Worm (Caenorhabditis elegans) whole organism, L3 larva: ENCODE data around the gene F12E12.2.
"Not testable (repeated sequence)": the region's sequence is repeated elsewhere in the genome, so short reads cannot be mapped to it uniquely, and the experiment has no call there.

ENCODE experiments used
- R02D3.7 ChIP-seq: fragments of 150-350 bp; optimal IDR thresholded peaks from 2 replicates; lab custom pipeline; 2014; ENCODE audit warnings: missing biosample characterization, missing genetic modification characterization
- ama-1 ChIP-seq: fragments of 150-350 bp; optimal IDR thresholded peaks from 2 replicates; lab custom pipeline; 2018
- ceh-16 ChIP-seq: sonication (generic microtip); optimal IDR thresholded peaks from 2 replicates; lab custom pipeline; 2017; ENCODE audit warnings: missing biosample characterization, missing genetic modification characterization
- ceh-82 ChIP-seq: fragments of 150-350 bp; optimal IDR thresholded peaks from 2 replicates; lab custom pipeline; 2014; ENCODE audit warnings: missing biosample characterization, missing genetic modification characterization
- elt-1 ChIP-seq: fragments of 150-350 bp; optimal IDR thresholded peaks from 2 replicates; lab custom pipeline; 2014; ENCODE audit warnings: missing biosample characterization, missing genetic modification characterization
- elt-3 ChIP-seq, 3 experiments: fragments of 150-350 bp in 1 of 3; sonication (generic microtip) in 2 of 3; optimal IDR thresholded peaks; 2 replicates in 2 of 3; 4 replicates in 1 of 3; lab custom pipeline; 2014 to 2017; ENCODE audit warnings: missing biosample characterization in 3 of 3, missing genetic modification characterization in 3 of 3
- eor-1 ChIP-seq, 2 experiments: fragments of 150-350 bp; optimal IDR thresholded peaks; 2 replicates each; lab custom pipeline; 2014 to 2018; ENCODE audit warnings: missing biosample characterization in 2 of 2, missing genetic modification characterization in 2 of 2
- fkh-10 ChIP-seq: sonication (generic microtip); optimal IDR thresholded peaks from 2 replicates; lab custom pipeline; 2017; ENCODE audit warnings: missing biosample characterization, missing genetic modification reagents, missing genetic modification characterization
- fkh-2 ChIP-seq: fragments of 150-350 bp; optimal IDR thresholded peaks from 2 replicates; lab custom pipeline; 2014; ENCODE audit warnings: missing biosample characterization, missing genetic modification reagents, missing genetic modification characterization
- lin-15B ChIP-seq: fragments of 150-350 bp; optimal IDR thresholded peaks from 2 replicates; lab custom pipeline; 2014; ENCODE audit warnings: missing biosample characterization, missing genetic modification characterization
- lin-39 ChIP-seq: fragments of 150-350 bp; optimal IDR thresholded peaks from 2 replicates; lab custom pipeline; 2018; ENCODE audit warnings: missing biosample characterization, missing genetic modification reagents, missing genetic modification characterization
- mdl-1 ChIP-seq: fragments of 150-350 bp; optimal IDR thresholded peaks from 2 replicates; lab custom pipeline; 2014; ENCODE audit warnings: missing biosample characterization, missing genetic modification characterization
- nhr-12 ChIP-seq: fragments of 150-350 bp; optimal IDR thresholded peaks from 2 replicates; lab custom pipeline; 2014; ENCODE audit warnings: missing biosample characterization, missing genetic modification characterization
- nhr-23 ChIP-seq: fragments of 150-350 bp; optimal IDR thresholded peaks from 2 replicates; lab custom pipeline; 2014; ENCODE audit warnings: missing biosample characterization, missing genetic modification reagents, missing genetic modification characterization
- nhr-237 ChIP-seq: fragments of 150-350 bp; optimal IDR thresholded peaks from 2 replicates; lab custom pipeline; 2014; ENCODE audit warnings: missing biosample characterization, missing genetic modification characterization
- nhr-28 ChIP-seq: fragments of 150-350 bp; optimal IDR thresholded peaks from 2 replicates; lab custom pipeline; 2014; ENCODE audit warnings: missing biosample characterization, missing genetic modification characterization
- nhr-43 ChIP-seq: sonication (generic microtip); optimal IDR thresholded peaks from 2 replicates; lab custom pipeline; 2016; ENCODE audit warnings: mild to moderate bottlenecking, missing genetic modification characterization, missing compliant biosample characterization; ENCODE audit not compliant: poor library complexity, severe bottlenecking
- nhr-67 ChIP-seq: fragments of 150-350 bp; optimal IDR thresholded peaks from 2 replicates; lab custom pipeline; 2014; ENCODE audit warnings: missing biosample characterization, missing genetic modification characterization
- nhr-76 ChIP-seq: fragments of 150-350 bp; sonication (generic microtip); optimal IDR thresholded peaks from 5 replicates; lab custom pipeline; 2014; ENCODE audit warnings: missing biosample characterization, missing genetic modification characterization
- nhr-77 ChIP-seq: fragments of 150-350 bp; optimal IDR thresholded peaks from 2 replicates; lab custom pipeline; 2014; ENCODE audit warnings: missing biosample characterization, missing genetic modification characterization
- pha-4 ChIP-seq: fragments of 150-350 bp; optimal IDR thresholded peaks from 2 replicates; lab custom pipeline; 2014; ENCODE audit warnings: missing biosample characterization, missing genetic modification reagents, missing genetic modification characterization
- pqm-1 ChIP-seq: fragments of 150-350 bp; optimal IDR thresholded peaks from 2 replicates; lab custom pipeline; 2017; ENCODE audit warnings: missing biosample characterization, missing genetic modification characterization, inconsistent platforms
- skn-1 ChIP-seq: fragments of 150-350 bp; optimal IDR thresholded peaks from 2 replicates; lab custom pipeline; 2014; ENCODE audit warnings: missing biosample characterization, missing genetic modification characterization
- snpc-4 ChIP-seq: fragments of 150-350 bp; optimal IDR thresholded peaks from 2 replicates; lab custom pipeline; 2014; ENCODE audit warnings: missing biosample characterization, missing genetic modification characterization
- tbx-2 ChIP-seq: sonication (generic microtip); optimal IDR thresholded peaks from 2 replicates; lab custom pipeline; 2016; ENCODE audit warnings: mild to moderate bottlenecking, missing genetic modification characterization, missing compliant biosample characterization
- unc-39 ChIP-seq: sonication (generic microtip); optimal IDR thresholded peaks from 4 replicates; lab custom pipeline; 2017; ENCODE audit warnings: missing biosample characterization, missing genetic modification characterization
- unc-62 ChIP-seq: fragments of 150-350 bp; sonication (generic microtip); optimal IDR thresholded peaks from 4 replicates; lab custom pipeline; 2014; ENCODE audit warnings: missing biosample characterization, missing genetic modification reagents, missing genetic modification characterization
- zag-1 ChIP-seq: fragments of 150-350 bp; optimal IDR thresholded peaks from 2 replicates; lab custom pipeline; 2014; ENCODE audit warnings: missing biosample characterization, missing genetic modification characterization
- ztf-11 ChIP-seq: fragments of 150-350 bp; optimal IDR thresholded peaks from 2 replicates; lab custom pipeline; 2014; ENCODE audit warnings: missing biosample characterization, missing genetic modification characterization
- ztf-4 ChIP-seq: fragments of 150-350 bp; optimal IDR thresholded peaks from 2 replicates; lab custom pipeline; 2014; ENCODE audit warnings: missing biosample characterization, missing genetic modification characterization

Gene F12E12.2

ce11 chrII:3752184-3752583, 12.4 kb downstream of the F12E12.2 start, which contains the start of gene sdz-11:
TSS of gene sdz-11 (minus strand) at chrII:3752284.
- TF ChIP-seq eor-1 (tag; optimal IDR thresholded peaks at IDR 0.05; lab: Kevin White, UChicago) (no peak), fkh-2 (tag; lab: Kevin White, UChicago) (no peak), elt-1 (tag; lab: Kevin White, UChicago) (no peak), lin-15B (tag; lab: Kevin White, UChicago) (no peak), lin-39 (tag; lab: Kevin White, UChicago) (no peak), tbx-2 (no peak), nhr-76 (tag; lab: Kevin White, UChicago) (no peak), ztf-4 (tag; lab: Kevin White, UChicago) (no peak), snpc-4 (tag; lab: Kevin White, UChicago) (no peak), zag-1 (tag; lab: Kevin White, UChicago) (no peak), nhr-43 (no peak), ama-1 (lab: Kevin White, UChicago) (no peak), pqm-1 (tag; lab: Kevin White, UChicago) (no peak), nhr-28 (tag; lab: Kevin White, UChicago) (no peak), ztf-11 (no peak), nhr-12 (tag; lab: Kevin White, UChicago) (no peak)
- TF ChIP-seq, all 47 proteins: peak for 0

DNA sequence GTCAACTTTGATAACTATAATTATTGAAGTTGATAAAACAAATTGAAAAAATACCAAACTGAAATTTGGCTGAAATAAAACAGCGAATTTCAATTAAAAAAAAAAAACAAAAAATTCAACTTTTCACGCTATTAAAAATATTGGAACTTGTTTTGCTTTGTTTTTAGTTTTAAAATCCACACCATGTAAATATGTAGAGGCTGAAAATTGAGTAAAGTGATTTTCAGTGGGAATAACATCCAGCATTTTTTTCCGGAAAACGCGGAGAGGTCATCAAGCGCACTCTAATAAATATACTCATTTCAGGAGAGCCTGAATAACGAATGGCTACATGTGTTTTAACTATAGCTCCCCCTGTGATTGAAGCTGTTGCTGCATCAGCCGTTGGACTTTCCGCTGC, 13.9 kb downstream of the F12E12.2 start, which contains the start of gene rcd-1:
Gene rcd-1, plus strand, starts transcription at position 301 of the 400 bp plus-strand sequence.
- no peak for TF ChIP-seq unc-39
- TF ChIP-seq ceh-16, result no peak
- TF ChIP-seq, all 47 proteins: peak for 0

- TF ChIP-seq nhr-12 (tag; lab: Kevin White, UChicago) (no peak), nhr-77 (tag; lab: Kevin White, UChicago) (no peak), nhr-23 (tag; lab: Kevin White, UChicago) (no peak), fkh-10 (GFP tag; lab: Kevin White, UChicago) (no peak), nhr-67 (tag; lab: Kevin White, UChicago) (no peak), lin-39 (tag; lab: Kevin White, UChicago) (no peak), pqm-1 (tag; lab: Kevin White, UChicago) (no peak), unc-39 (no peak), skn-1 (tag; lab: Kevin White, UChicago) (no peak), eor-1 (tag; optimal IDR thresholded peaks at IDR 0.05; lab: Kevin White, UChicago) (no peak), nhr-237 (tag; lab: Kevin White, UChicago) (no peak)
- TF ChIP-seq, all 47 proteins: peak for 0
These were observed 17.8 kb downstream of the F12E12.2 start, which contains the start of gene srx-111 for ce11 chrII:3757499-3757898. TSS of gene srx-111 (plus strand) at chrII:3757799.

- TF ChIP-seq lin-39 (tag; lab: Kevin White, UChicago) (no peak), lin-15B (tag; lab: Kevin White, UChicago) (no peak)
These were observed 19.3 kb downstream of the F12E12.2 start, which contains the start of gene T24E12.12 for ce11 chrII:3759010-3759409. TSS of gene T24E12.12 (plus strand) at chrII:3759290.

ce11 chrII:3761599-3761998, 21.9 kb downstream of the F12E12.2 start, which contains the start of gene T24E12.6:
TSS of gene T24E12.6 (minus strand) at chrII:3761699.
- TF ChIP-seq mdl-1 (tag; lab: Kevin White, UChicago); ceh-82 (tag; lab: Kevin White, UChicago); unc-39: not testable (repeated sequence)

DNA sequence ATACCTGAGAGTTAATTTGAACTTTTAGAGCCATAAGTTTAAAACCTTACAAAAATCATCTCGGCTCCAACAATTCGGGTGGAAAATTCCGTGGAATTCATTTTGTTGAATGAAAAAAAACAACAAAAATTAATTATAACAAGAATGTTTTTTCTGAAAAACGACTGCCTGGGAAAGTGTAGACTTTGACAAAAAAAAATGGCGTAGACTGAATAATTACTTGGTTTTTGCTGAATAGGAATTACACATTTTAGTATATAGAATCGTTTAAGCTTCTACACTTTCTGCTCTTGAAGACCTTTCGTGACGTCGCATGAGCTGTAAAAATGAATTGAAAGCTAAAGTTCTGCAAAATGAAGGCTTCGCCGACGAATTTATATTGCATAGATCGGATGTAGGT, 24.7 kb downstream of the F12E12.2 start, which contains the start of gene srx-112:
Gene srx-112, minus strand, starts transcription at position 101 of the 400 bp plus-strand sequence.
- TF ChIP-seq tbx-2, result no peak
- no peak for TF ChIP-seq R02D3.7
- no peak for TF ChIP-seq ceh-82 (tag; lab: Kevin White, UChicago)
- TF ChIP-seq ama-1 (lab: Kevin White, UChicago), result no peak
- no peak for TF ChIP-seq pha-4
- TF ChIP-seq zag-1 (tag; lab: Kevin White, UChicago), result no peak
- TF ChIP-seq mdl-1 (tag; lab: Kevin White, UChicago), result no peak
- TF ChIP-seq unc-62, result no peak
- no peak for TF ChIP-seq nhr-77 (tag; lab: Kevin White, UChicago)
- no peak for TF ChIP-seq elt-3 (tag; optimal IDR thresholded peaks at IDR 0.05; lab: Kevin White, UChicago)
- TF ChIP-seq nhr-23 (tag; lab: Kevin White, UChicago), result no peak
